Fruit fly (Drosophila melanogaster): ENCODE results near the gene CG8568.

DNA sequence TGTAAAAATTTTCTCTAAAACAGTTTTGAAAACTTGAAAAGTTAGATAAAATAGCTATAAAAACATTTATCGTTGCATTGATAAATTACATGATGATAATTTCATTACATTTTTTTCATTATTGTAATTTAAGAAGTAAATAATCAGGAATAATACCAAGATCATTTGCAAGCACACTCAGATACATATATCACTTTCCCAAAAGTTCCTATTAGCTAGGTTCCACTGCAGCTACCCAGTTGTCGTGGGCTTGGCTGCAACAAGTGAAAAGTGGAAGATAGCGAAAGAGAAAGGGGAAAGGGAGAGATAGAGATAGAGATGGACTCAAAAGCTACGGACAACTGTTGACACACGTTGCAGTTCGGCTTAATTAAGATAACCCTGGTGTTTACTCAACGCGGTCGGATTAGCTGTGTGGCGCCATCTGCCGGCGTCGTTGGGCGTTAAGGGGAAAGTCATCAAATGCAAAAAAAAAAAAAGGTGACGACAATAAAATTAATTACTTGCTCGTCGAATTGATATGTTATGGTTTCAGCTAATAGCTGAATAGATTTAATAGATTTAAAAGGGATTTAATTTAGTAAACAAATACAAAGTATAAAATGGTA, 29.4 kb upstream of the CG8568 start:
- no peak for TF ChIP-seq pan (optimal IDR thresholded peaks at IDR 0.05)
- no peak for TF ChIP-seq EcR (GFP tag; optimal IDR thresholded peaks at IDR 0.05)
- no peak for TF ChIP-seq CG8478 (optimal IDR thresholded peaks at IDR 0.05)
- TF ChIP-seq Dll (optimal IDR thresholded peaks at IDR 0.05): no peak
- TF ChIP-seq psq (optimal IDR thresholded peaks at IDR 0.05): no peak
